Fruit fly (Drosophila melanogaster): ENCODE data around the gene IPIP.

- TF ChIP-seq Mes4 (GFP tag; optimal IDR thresholded peaks at IDR 0.05) (no peak), dimm (GFP tag; IDR thresholded peaks at IDR 0.05) (no peak)
These were observed 50.9 kb downstream of the IPIP start, which contains the start of gene CG9175 for dm6 chr2L:6098479-6099269.
